Worm (Caenorhabditis elegans) whole organism, L2 larva: ENCODE data around the gene T16G1.3.

ENCODE experiments used
- aly-2 ChIP-seq: fragments of 150-350 bp; optimal IDR thresholded peaks from 2 replicates; lab custom pipeline; 2014; ENCODE audit warnings: missing biosample characterization, missing genetic modification characterization
- ama-1 ChIP-seq: fragments of 150-350 bp; optimal IDR thresholded peaks from 2 replicates; lab custom pipeline; 2018; ENCODE audit warnings: inconsistent platforms
- dmd-4 ChIP-seq: sonication (generic microtip); optimal IDR thresholded peaks from 2 replicates; lab custom pipeline; 2017; ENCODE audit warnings: missing biosample characterization, missing genetic modification characterization
- elt-3 ChIP-seq: sonication (generic microtip); optimal IDR thresholded peaks from 2 replicates; lab custom pipeline; 2017; ENCODE audit warnings: missing biosample characterization, missing genetic modification characterization
- lin-39 ChIP-seq: fragments of 150-350 bp; optimal IDR thresholded peaks from 2 replicates; lab custom pipeline; 2014; ENCODE audit warnings: missing biosample characterization, missing genetic modification reagents, missing genetic modification characterization
- lsy-2 ChIP-seq, 2 experiments: fragments of 150-350 bp in 1 of 2; sonication (generic microtip) in 1 of 2; optimal IDR thresholded peaks; 2 replicates each; lab custom pipeline; 2014 to 2017; ENCODE audit warnings: missing biosample characterization in 2 of 2, missing genetic modification characterization in 2 of 2
- mdl-1 ChIP-seq, 2 experiments: fragments of 150-350 bp in 1 of 2; sonication (generic microtip) in 1 of 2; optimal IDR thresholded peaks; 2 replicates each; lab custom pipeline; 2017; ENCODE audit warnings: missing biosample characterization in 2 of 2, missing genetic modification characterization in 2 of 2
- nhr-11 ChIP-seq: fragments of 150-350 bp; optimal IDR thresholded peaks from 2 replicates; lab custom pipeline; 2014; ENCODE audit warnings: missing biosample characterization, missing genetic modification characterization
- nhr-237 ChIP-seq: fragments of 150-350 bp; optimal IDR thresholded peaks from 2 replicates; lab custom pipeline; 2014; ENCODE audit warnings: missing biosample characterization, missing genetic modification characterization
- nhr-25 ChIP-seq: fragments of 150-350 bp; sonication (generic microtip); optimal IDR thresholded peaks from 3 replicates; lab custom pipeline; 2014; ENCODE audit warnings: missing biosample characterization, missing genetic modification characterization
- unc-62 ChIP-seq: fragments of 150-350 bp; optimal IDR thresholded peaks from 2 replicates; lab custom pipeline; 2014; ENCODE audit warnings: missing biosample characterization, missing genetic modification reagents, missing genetic modification characterization
- ztf-11 ChIP-seq: sonication (generic microtip); optimal IDR thresholded peaks from 2 replicates; lab custom pipeline; 2017; ENCODE audit warnings: missing biosample characterization, missing genetic modification characterization
- ztf-4 ChIP-seq: fragments of 150-350 bp; optimal IDR thresholded peaks from 2 replicates; lab custom pipeline; 2014; ENCODE audit warnings: missing biosample characterization, missing genetic modification characterization

- no peak for TF ChIP-seq unc-62 (GFP tag; lab: Kevin White, UChicago)
- TF ChIP-seq ztf-4 (tag; lab: Kevin White, UChicago): no peak
- no peak for TF ChIP-seq dmd-4 (tag; lab: Kevin White, UChicago)
- no peak for TF ChIP-seq ztf-11 (tag; lab: Kevin White, UChicago)
- TF ChIP-seq nhr-25: no peak
- TF ChIP-seq aly-2 (tag; lab: Kevin White, UChicago): no peak
- no peak for TF ChIP-seq lsy-2 (tag; optimal IDR thresholded peaks at IDR 0.05; lab: Kevin White, UChicago)
- TF ChIP-seq lin-39: no peak
- TF ChIP-seq ama-1 (lab: Kevin White, UChicago): no peak
- no peak for TF ChIP-seq nhr-237 (tag; lab: Kevin White, UChicago)
- TF ChIP-seq nhr-11: no peak
- TF ChIP-seq elt-3 (tag; lab: Kevin White, UChicago): no peak
- no peak for TF ChIP-seq mdl-1 (tag; optimal IDR thresholded peaks at IDR 0.05; lab: Kevin White, UChicago)
These were observed 19.9 kb upstream of the T16G1.3 start, which contains the start of gene srd-35 for ce11 chrV:12964076-12964475.
